Fruit fly (Drosophila melanogaster) whole organism, embryonic: ENCODE measurements around the gene Hsp70Aa.

Experiments used
- Adf1 ChIP-seq: fragments of 200-800 bp; sonication (Bioruptor generic); IDR thresholded peaks from 2 replicates; pipeline ENCODE4 v1.3.6; 2022; ENCODE audit warnings: missing biosample characterization, missing genetic modification characterization
- Antp ChIP-seq: fragments of 200-800 bp; sonication (Bioruptor generic); optimal IDR thresholded peaks from 3 replicates; lab custom pipeline; 2016; ENCODE audit warnings: missing biosample characterization, missing genetic modification characterization
- CG10274 ChIP-seq: fragments of 200-800 bp; sonication (Bioruptor generic); optimal IDR thresholded peaks from 3 replicates; lab custom pipeline; 2017; ENCODE audit warnings: missing biosample characterization, mild to moderate bottlenecking, missing genetic modification characterization
- CG10321 ChIP-seq: fragments of 200-800 bp; sonication (Bioruptor generic); IDR thresholded peaks from 2 replicates; pipeline ENCODE4 v1.3.6; 2022; ENCODE audit warnings: missing biosample characterization, missing genetic modification characterization
- CG10366 ChIP-seq: fragments of 200-800 bp; sonication (Bioruptor generic); IDR thresholded peaks from 2 replicates; pipeline ENCODE4 v1.3.6; 2022; ENCODE audit warnings: missing biosample characterization, missing genetic modification characterization
- CG10431 ChIP-seq: fragments of 200-800 bp; sonication (Bioruptor generic); optimal IDR thresholded peaks from 3 replicates; lab custom pipeline; 2018; ENCODE audit warnings: missing biosample characterization, mild to moderate bottlenecking, missing genetic modification characterization
- CG10543 ChIP-seq: fragments of 200-800 bp; sonication (Bioruptor generic); optimal IDR thresholded peaks from 3 replicates; lab custom pipeline; 2017; ENCODE audit warnings: missing biosample characterization, mild to moderate bottlenecking, missing genetic modification characterization, moderate library complexity
- CG12942 ChIP-seq: fragments of 200-800 bp; sonication (Bioruptor generic); optimal IDR thresholded peaks from 3 replicates; lab custom pipeline; 2016; ENCODE audit warnings: missing biosample characterization, missing genetic modification characterization
- CG14860 ChIP-seq: fragments of 200-800 bp; sonication (Bioruptor generic); IDR thresholded peaks from 3 replicates; pipeline ENCODE4 v1.3.6; 2022; ENCODE audit warnings: missing biosample characterization, missing genetic modification characterization; ENCODE audit not compliant: partially characterized antibody
- CG18262 ChIP-seq: fragments of 200-800 bp; optimal IDR thresholded peaks from 3 replicates; lab custom pipeline; 2019; ENCODE audit warnings: missing biosample characterization, mild to moderate bottlenecking, missing genetic modification characterization, moderate library complexity
- CG2129 ChIP-seq: fragments of 200-800 bp; sonication (Bioruptor generic); IDR thresholded peaks from 2 replicates; pipeline ENCODE4 v1.3.6; 2022; ENCODE audit warnings: missing biosample characterization, missing genetic modification characterization; ENCODE audit not compliant: partially characterized antibody
- CG31441 ChIP-seq: fragments of 200-800 bp; sonication (Bioruptor generic); IDR thresholded peaks from 2 replicates; pipeline ENCODE4 v1.3.6; 2022; ENCODE audit warnings: missing biosample characterization, missing genetic modification characterization
- CG33213 ChIP-seq: fragments of 200-800 bp; sonication (Bioruptor generic); optimal IDR thresholded peaks from 3 replicates; lab custom pipeline; 2016; ENCODE audit warnings: missing biosample characterization, missing genetic modification characterization
- CG4424 ChIP-seq: fragments of 200-800 bp; sonication (Bioruptor generic); optimal IDR thresholded peaks from 3 replicates; lab custom pipeline; 2016; ENCODE audit warnings: missing biosample characterization, missing genetic modification characterization
- CG7357 ChIP-seq: fragments of 200-800 bp; sonication (Bioruptor generic); IDR thresholded peaks from 3 replicates; pipeline ENCODE4 v1.3.6; 2022; ENCODE audit warnings: missing biosample characterization, missing genetic modification characterization
- CG7372 ChIP-seq: fragments of 200-800 bp; sonication (Bioruptor generic); IDR thresholded peaks from 2 replicates; pipeline ENCODE4 v1.3.6; 2022; ENCODE audit warnings: missing biosample characterization, missing genetic modification characterization
- CG7556 ChIP-seq: fragments of 200-800 bp; sonication (Bioruptor generic); optimal IDR thresholded peaks from 2 replicates; lab custom pipeline; 2017; ENCODE audit warnings: missing biosample characterization, mild to moderate bottlenecking, missing genetic modification characterization
- CG8281 ChIP-seq: fragments of 200-800 bp; sonication (Bioruptor generic); optimal IDR thresholded peaks from 2 replicates; lab custom pipeline; 2018; ENCODE audit warnings: missing biosample characterization, mild to moderate bottlenecking, missing genetic modification characterization, moderate library complexity
- CG8388 ChIP-seq: fragments of 200-800 bp; sonication (Bioruptor generic); optimal IDR thresholded peaks from 2 replicates; lab custom pipeline; 2019; ENCODE audit warnings: missing biosample characterization, mild to moderate bottlenecking, missing genetic modification characterization, moderate library complexity
- CG8765 ChIP-seq: fragments of 200-800 bp; sonication (Bioruptor generic); IDR thresholded peaks from 2 replicates; pipeline ENCODE4 v1.3.6; 2022; ENCODE audit warnings: missing biosample characterization, missing genetic modification characterization
- Chrac-16 ChIP-seq: fragments of 200-800 bp; sonication (Bioruptor generic); optimal IDR thresholded peaks from 3 replicates; lab custom pipeline; 2016; ENCODE audit warnings: missing biosample characterization, missing genetic modification characterization
- Eip74EF ChIP-seq, 2 experiments: fragments of 200-800 bp in 1 of 2; fragments of >200 bp in 1 of 2; sonication (Bioruptor generic) in 1 of 2; optimal IDR thresholded peaks; 2 replicates each; lab custom pipeline; 2017 to 2019; ENCODE audit warnings: missing biosample characterization in 2 of 2, missing genetic modification characterization in 2 of 2, mild to moderate bottlenecking in 1 of 2, moderate library complexity in 1 of 2
- GATAe ChIP-seq: fragments of 200-800 bp; sonication (Bioruptor generic); conservative IDR thresholded peaks from 2 replicates; pipeline ENCODE4 v1.3.6; 2022; ENCODE audit warnings: missing biosample characterization, missing genetic modification characterization
- H2.0 ChIP-seq: fragments of 200-800 bp; sonication (Bioruptor generic); IDR thresholded peaks from 2 replicates; pipeline ENCODE4 v1.3.6; 2022; ENCODE audit warnings: missing biosample characterization, missing genetic modification characterization
- HLH54F ChIP-seq: fragments of 200-800 bp; sonication (Bioruptor generic); optimal IDR thresholded peaks from 3 replicates; lab custom pipeline; 2016; ENCODE audit warnings: missing biosample characterization, missing genetic modification characterization
- HLHmδ ChIP-seq: fragments of 200-800 bp; sonication (Bioruptor generic); optimal IDR thresholded peaks from 2 replicates; lab custom pipeline; 2018; ENCODE audit warnings: missing biosample characterization, mild to moderate bottlenecking, missing genetic modification characterization, moderate library complexity
- Hr39 ChIP-seq: fragments of >200 bp; optimal IDR thresholded peaks from 2 replicates; lab custom pipeline; 2017
- MESR4 ChIP-seq: fragments of 200-800 bp; sonication (Bioruptor generic); optimal IDR thresholded peaks from 2 replicates; lab custom pipeline; 2018; ENCODE audit warnings: missing biosample characterization, mild to moderate bottlenecking, missing genetic modification characterization, moderate library complexity
- Meics ChIP-seq: fragments of 200-800 bp; sonication (Bioruptor generic); optimal IDR thresholded peaks from 2 replicates; lab custom pipeline; 2017; ENCODE audit warnings: missing biosample characterization, mild to moderate bottlenecking, missing genetic modification characterization
- Mes4 ChIP-seq: fragments of 200-800 bp; sonication (Bioruptor generic); optimal IDR thresholded peaks from 2 replicates; lab custom pipeline; 2016; ENCODE audit warnings: missing biosample characterization, missing genetic modification characterization
- Vsx1 ChIP-seq: fragments of 200-800 bp; sonication (Bioruptor generic); optimal IDR thresholded peaks from 2 replicates; lab custom pipeline; 2017; ENCODE audit warnings: missing biosample characterization, mild to moderate bottlenecking, missing genetic modification characterization, missing genetic modification reagents
- ac ChIP-seq: fragments of 200-800 bp; sonication (Bioruptor generic); optimal IDR thresholded peaks from 3 replicates; lab custom pipeline; 2017; ENCODE audit warnings: missing biosample characterization, mild to moderate bottlenecking, missing genetic modification characterization
- ase ChIP-seq: fragments of 200-800 bp; sonication (Bioruptor generic); IDR thresholded peaks from 3 replicates; pipeline ENCODE4 v1.3.6; 2022; ENCODE audit warnings: missing biosample characterization, missing genetic modification characterization
- bsh ChIP-seq, 2 experiments: fragments of 200-800 bp; sonication (Bioruptor generic); optimal IDR thresholded peaks; 2 replicates each; lab custom pipeline; 2017 to 2018; ENCODE audit warnings: mild to moderate bottlenecking in 2 of 2, missing biosample characterization in 2 of 2, missing genetic modification characterization in 2 of 2, moderate library complexity in 1 of 2
- cas ChIP-seq: fragments of 200-800 bp; sonication (Bioruptor generic); IDR thresholded peaks from 2 replicates; pipeline ENCODE4 v1.3.6; 2022; ENCODE audit warnings: missing biosample characterization, missing genetic modification characterization
- chn ChIP-seq: fragments of 200-800 bp; sonication (Bioruptor generic); optimal IDR thresholded peaks from 2 replicates; lab custom pipeline; 2016; ENCODE audit warnings: missing biosample characterization, missing genetic modification characterization
- crc ChIP-seq: fragments of 200-800 bp; sonication (Bioruptor generic); optimal IDR thresholded peaks from 2 replicates; lab custom pipeline; 2016; ENCODE audit warnings: missing biosample characterization, missing genetic modification characterization
- crol ChIP-seq: fragments of 200-800 bp; sonication (Bioruptor generic); IDR thresholded peaks from 2 replicates; pipeline ENCODE4 v1.3.6; 2022; ENCODE audit warnings: missing biosample characterization, missing genetic modification characterization
- crp ChIP-seq, 2 experiments: fragments of 200-800 bp; sonication (Bioruptor generic); optimal IDR thresholded peaks; 2 replicates in 1 of 2; 3 replicates in 1 of 2; lab custom pipeline; 2017; ENCODE audit warnings: missing biosample characterization in 2 of 2, missing genetic modification characterization in 2 of 2, mild to moderate bottlenecking in 1 of 2, moderate library complexity in 1 of 2
- emc ChIP-seq: fragments of 200-800 bp; sonication (Bioruptor generic); optimal IDR thresholded peaks from 2 replicates; lab custom pipeline; 2016; ENCODE audit warnings: missing biosample characterization, missing genetic modification characterization
- ind ChIP-seq: fragments of 200-800 bp; sonication (Bioruptor generic); optimal IDR thresholded peaks from 3 replicates; lab custom pipeline; 2016; ENCODE audit warnings: missing biosample characterization, missing genetic modification characterization
- insv ChIP-seq, 2 experiments: fragments of 200-800 bp; sonication (Bioruptor generic); optimal IDR thresholded peaks; 3 replicates each; lab custom pipeline; 2016 to 2018; ENCODE audit warnings: missing biosample characterization in 2 of 2, missing genetic modification characterization in 2 of 2
- jing ChIP-seq: fragments of 200-800 bp; sonication (Bioruptor generic); optimal IDR thresholded peaks from 2 replicates; lab custom pipeline; 2018; ENCODE audit warnings: missing biosample characterization, mild to moderate bottlenecking, missing genetic modification characterization
- pfk ChIP-seq: fragments of 200-800 bp; sonication (Bioruptor generic); optimal IDR thresholded peaks from 2 replicates; lab custom pipeline; 2018; ENCODE audit warnings: missing biosample characterization, mild to moderate bottlenecking, missing genetic modification characterization, moderate library complexity
- sc ChIP-seq, 3 experiments: fragments of >200 bp in 2 of 3; fragments of 200-800 bp in 1 of 3; sonication (Bioruptor generic) in 1 of 3; optimal IDR thresholded peaks; 2 replicates in 2 of 3; 3 replicates in 1 of 3; lab custom pipeline; 2017; ENCODE audit warnings: mild to moderate bottlenecking in 1 of 3, missing biosample characterization in 1 of 3, missing genetic modification characterization in 1 of 3, missing genetic modification reagents in 1 of 3
- sd ChIP-seq: fragments of 200-800 bp; sonication (Bioruptor generic); optimal IDR thresholded peaks from 3 replicates; lab custom pipeline; 2018; ENCODE audit warnings: missing biosample characterization, mild to moderate bottlenecking, missing genetic modification characterization, moderate library complexity
- sim ChIP-seq: fragments of 200-800 bp; sonication (Bioruptor generic); IDR thresholded peaks from 2 replicates; pipeline ENCODE4 v1.3.6; 2022; ENCODE audit warnings: missing biosample characterization, missing genetic modification characterization
- twi ChIP-seq: fragments of 200-800 bp; optimal IDR thresholded peaks from 2 replicates; lab custom pipeline; 2019; ENCODE audit warnings: missing biosample characterization, mild to moderate bottlenecking, missing genetic modification characterization, moderate library complexity
- zen2 ChIP-seq: fragments of 200-800 bp; sonication (Bioruptor generic); IDR thresholded peaks from 3 replicates; pipeline ENCODE4 v1.3.6; 2022; ENCODE audit warnings: missing biosample characterization, missing genetic modification characterization; ENCODE audit not compliant: partially characterized antibody

Hsp70Aa gene

DNA sequence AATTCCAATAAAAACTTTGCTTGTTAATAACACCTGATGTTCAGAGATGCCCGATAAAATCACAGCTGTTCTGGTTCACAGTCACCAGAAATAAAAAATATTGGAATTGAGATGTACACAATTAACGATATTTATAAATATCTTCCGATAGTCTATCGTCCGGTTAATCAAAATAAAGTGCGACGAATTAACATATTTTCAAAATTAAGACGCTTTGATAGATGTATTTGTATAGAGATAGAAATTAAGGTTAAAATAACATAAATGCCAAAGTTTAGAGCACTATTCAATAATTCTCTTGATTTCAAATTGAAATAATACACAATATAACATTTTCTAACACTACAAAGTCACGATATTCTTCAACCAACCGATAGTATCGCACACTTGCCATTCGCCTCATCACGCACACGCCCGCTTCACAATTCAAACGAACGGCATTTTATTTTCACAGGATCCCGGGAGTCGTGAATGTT, 6.4 kb upstream of the Hsp70Aa start, which contains the start of the genes CG3281 and aurA (continued):
- TF ChIP-seq CG7556 (GFP tag; lab: Kevin White, UChicago) = peak; percentile 54
- peak; percentile 83 for TF ChIP-seq Chrac-16 (GFP tag; lab: Kevin White, UChicago)
- TF ChIP-seq HLH54F = peak; percentile 80
- TF ChIP-seq CG8765 (GFP tag; lab: Robert Waterston, UW) = 0 out of 2 replicates have a peak, but pooled peaks have one; percentile 23
- no peak for TF ChIP-seq HLHmδ (GFP tag; lab: Kevin White, UChicago)
- TF ChIP-seq Antp (GFP tag; lab: Kevin White, UChicago) = peak; percentile 72
- peak; percentile 59; the same call in 1 of the 3 replicates for TF ChIP-seq CG7357 (GFP tag; lab: Robert Waterston, UW)
- no peak for TF ChIP-seq CG10431 (GFP tag; lab: Kevin White, UChicago)
- TF ChIP-seq Adf1 (GFP tag; lab: Robert Waterston, UW) = no peak
- peak; percentile 32; the same call in 1 of the 3 replicates for TF ChIP-seq ase (GFP tag; lab: Robert Waterston, UW)
- TF ChIP-seq CG10274 (GFP tag; lab: Kevin White, UChicago) = no peak
- TF ChIP-seq Hr39 (lab: Kevin White, UChicago) = no peak
- TF ChIP-seq Eip74EF (GFP tag; optimal IDR thresholded peaks at IDR 0.05; lab: Kevin White, UChicago) = no peak
- TF ChIP-seq CG8388 (GFP tag; lab: Kevin White, UChicago) = peak; percentile 41
- no peak for TF ChIP-seq CG8281 (tag; lab: Kevin White, UChicago)
- TF ChIP-seq twi (tag; lab: Kevin White, UChicago) = peak; percentile 75
- TF ChIP-seq CG14860 (GFP tag; lab: Robert Waterston, UW) = peak; percentile 96
- no peak for TF ChIP-seq GATAe (GFP tag; lab: Robert Waterston, UW)
- TF ChIP-seq sc (optimal IDR thresholded peaks at IDR 0.05; lab: Kevin White, UChicago) = no peak
- TF ChIP-seq sc (GFP tag; optimal IDR thresholded peaks at IDR 0.05; lab: Kevin White, UChicago) = no peak
- peak; percentile 94 for TF ChIP-seq CG31441
- peak; percentile 76 for TF ChIP-seq ind (GFP tag; lab: Kevin White, UChicago)
- TF ChIP-seq Vsx1 (GFP tag; lab: Kevin White, UChicago) = peak; percentile 39
- 0 out of 2 replicates have a peak, but pooled peaks have one; percentile 24 for TF ChIP-seq H2.0 (GFP tag; lab: Robert Waterston, UW)
- TF ChIP-seq crp (GFP tag; optimal IDR thresholded peaks at IDR 0.05; lab: Kevin White, UChicago) = peak; percentile 94 to 96
- TF ChIP-seq insv (GFP tag; optimal IDR thresholded peaks at IDR 0.05; lab: Kevin White, UChicago) = peak in 1 of 2 experiments; percentile 33
- peak; percentile 77 for TF ChIP-seq CG10543
- peak; percentile 21; the same call in 1 of the 2 replicates for TF ChIP-seq CG10366 (GFP tag; lab: Robert Waterston, UW)
- peak in 1 of 2 experiments; percentile 54 for TF ChIP-seq bsh (GFP tag; optimal IDR thresholded peaks at IDR 0.05; lab: Kevin White, UChicago)
- peak; percentile 46; the same call in 1 of the 2 replicates for TF ChIP-seq cas (GFP tag; lab: Robert Waterston, UW)
- TF ChIP-seq CG33213 = peak; percentile 70
- no peak for TF ChIP-seq MESR4 (GFP tag; lab: Kevin White, UChicago)
- TF ChIP-seq CG7372 (GFP tag; lab: Robert Waterston, UW) = peak; percentile 58
- no peak for TF ChIP-seq jing (GFP tag; lab: Kevin White, UChicago)
- peak; percentile 73 for TF ChIP-seq sd (tag; lab: Kevin White, UChicago)
- peak; percentile 82 for TF ChIP-seq CG4424
- no peak for TF ChIP-seq pfk (GFP tag; lab: Kevin White, UChicago)
- no peak for TF ChIP-seq ac
- TF ChIP-seq chn (GFP tag; lab: Kevin White, UChicago) = peak; percentile 52
- TF ChIP-seq crc (GFP tag; lab: Kevin White, UChicago) = peak; percentile 68
- TF ChIP-seq crol = 0 out of 2 replicates have a peak, but pooled peaks have one; percentile 9
- TF ChIP-seq Mes4 (GFP tag; lab: Kevin White, UChicago) = peak; percentile 36
- peak; percentile 73 for TF ChIP-seq emc (GFP tag; lab: Kevin White, UChicago)
- no peak for TF ChIP-seq CG10321 (GFP tag; lab: Robert Waterston, UW)
- TF ChIP-seq sim (GFP tag; lab: Robert Waterston, UW) = no peak
- TF ChIP-seq Meics = peak; percentile 61
- TF ChIP-seq zen2 (GFP tag; lab: Robert Waterston, UW) = peak; percentile 84
- TF ChIP-seq CG18262 = peak; percentile 73
- peak; percentile 97 for TF ChIP-seq CG2129 (GFP tag; lab: Robert Waterston, UW)
- TF ChIP-seq CG12942 (GFP tag; lab: Kevin White, UChicago) = peak; percentile 60
